Fruit fly (Drosophila melanogaster): ENCODE data around the gene Pdk1.

Pdk1 gene

dm6 chr3L:131151-131997 lies 2.1 kb downstream of the Pdk1 start (continued):
- TF ChIP-seq Asciz (GFP tag; optimal IDR thresholded peaks at IDR 0.05), result peak; percentile 13
- peak; percentile 61 for TF ChIP-seq HLHmδ (GFP tag; optimal IDR thresholded peaks at IDR 0.05)
- TF ChIP-seq vnd (GFP tag; IDR thresholded peaks at IDR 0.05; ENCODE audit: partially characterized antibody), result no peak
- TF ChIP-seq Dip3 (GFP tag; optimal IDR thresholded peaks at IDR 0.05), result no peak
- peak; percentile 86 for TF ChIP-seq nom (GFP tag; optimal IDR thresholded peaks at IDR 0.05)
- TF ChIP-seq Pdp1 (GFP tag; optimal IDR thresholded peaks at IDR 0.05), result peak in 1 of 2 experiments; percentile 93
- peak; percentile 28 for TF ChIP-seq Sry-β (GFP tag; optimal IDR thresholded peaks at IDR 0.05)
- TF ChIP-seq CG13424 (tag; optimal IDR thresholded peaks at IDR 0.05), result peak; percentile 31
- no peak for TF ChIP-seq fd96Cb (tag; optimal IDR thresholded peaks at IDR 0.05)
- peak; percentile 90 for TF ChIP-seq kah (GFP tag; optimal IDR thresholded peaks at IDR 0.05)
- peak; percentile 36 for TF ChIP-seq CHES-1-like (GFP tag; optimal IDR thresholded peaks at IDR 0.05)
- TF ChIP-seq CG15514 (GFP tag; optimal IDR thresholded peaks at IDR 0.05), result peak; percentile 46
- peak; percentile 72 for TF ChIP-seq chm (GFP tag; IDR thresholded peaks at IDR 0.05)
- TF ChIP-seq stwl (tag; optimal IDR thresholded peaks at IDR 0.05), result no peak
- no peak for TF ChIP-seq trh (GFP tag; optimal IDR thresholded peaks at IDR 0.05)
- TF ChIP-seq CG13775 (GFP tag; optimal IDR thresholded peaks at IDR 0.05), result no peak
- TF ChIP-seq Xbp1 (GFP tag; optimal IDR thresholded peaks at IDR 0.05), result no peak
- no peak for TF ChIP-seq tup (GFP tag; optimal IDR thresholded peaks at IDR 0.05)
- no peak for TF ChIP-seq CG8290 (GFP tag; optimal IDR thresholded peaks at IDR 0.05)
- peak in 1 of 2 experiments; percentile 73 for TF ChIP-seq CG8290 (tag; optimal IDR thresholded peaks at IDR 0.05)
- TF ChIP-seq gsb-n (tag; optimal IDR thresholded peaks at IDR 0.05), result peak; percentile 17
- TF ChIP-seq CG7372 (GFP tag; IDR thresholded peaks at IDR 0.05), result 0 out of 2 replicates have a peak, but pooled peaks have one; percentile 6
- no peak for TF ChIP-seq Dip2 (GFP tag; IDR thresholded peaks at IDR 0.05)
- TF ChIP-seq Rfx (GFP tag; IDR thresholded peaks at IDR 0.05), result peak; percentile 45; the same call in 1 of the 2 replicates
- TF ChIP-seq CG6689 (GFP tag; IDR thresholded peaks at IDR 0.05), result 0 out of 2 replicates have a peak, but pooled peaks have one; percentile 7
- peak; percentile 3 for TF ChIP-seq CG9876 (GFP tag; optimal IDR thresholded peaks at IDR 0.05)
- TF ChIP-seq salm (tag; optimal IDR thresholded peaks at IDR 0.05), result peak; percentile 23
- TF ChIP-seq CG17328 (GFP tag; IDR thresholded peaks at IDR 0.05), result peak; percentile 10; the same call in 1 of the 2 replicates
- TF ChIP-seq en (GFP tag; optimal IDR thresholded peaks at IDR 0.05), result no peak

- TF ChIP-seq Rfx (GFP tag; IDR thresholded peaks at IDR 0.05) (peak; percentile 7; the same call in 1 of the 2 replicates), CG3163 (GFP tag; optimal IDR thresholded peaks at IDR 0.05) (peak; percentile 32), bsh (GFP tag; optimal IDR thresholded peaks at IDR 0.05) (peak in 1 of 2 experiments; percentile 39), exex (tag; optimal IDR thresholded peaks at IDR 0.05) (peak; percentile 4), CG32767 (GFP tag; IDR thresholded peaks at IDR 0.05) (peak; percentile 16; the same call in 1 of the 2 replicates), CoRest (tag; optimal IDR thresholded peaks at IDR 0.05) (no peak), Opbp (GFP tag; IDR thresholded peaks at IDR 0.05; ENCODE audit: partially characterized antibody) (peak; percentile 46; the same call in 2 of the 3 replicates), CG13775 (GFP tag; optimal IDR thresholded peaks at IDR 0.05) (peak; percentile 6), Hey (tag; optimal IDR thresholded peaks at IDR 0.05) (no peak), CG4617 (GFP tag; optimal IDR thresholded peaks at IDR 0.05; ENCODE audit: borderline replicate concordance) (no peak), Nf-YA (GFP tag; IDR thresholded peaks at IDR 0.05) (no peak), CG7987 (GFP tag; optimal IDR thresholded peaks at IDR 0.05) (peak; percentile 61), Oaz (GFP tag; IDR thresholded peaks at IDR 0.05) (no peak), CG6791 (GFP tag; IDR thresholded peaks at IDR 0.05; ENCODE audit: partially characterized antibody) (no peak; the same call in 2 of the 3 replicates), onecut (GFP tag; IDR thresholded peaks at IDR 0.05) (peak; percentile 22; the same call in 1 of the 2 replicates), CG17912 (GFP tag; optimal IDR thresholded peaks at IDR 0.05) (peak; percentile 46), E2f1 (GFP tag; IDR thresholded peaks at IDR 0.05) (peak; percentile 31; the same call in 1 of the 2 replicates), sens (GFP tag) (peak; percentile 30), H15 (GFP tag; IDR thresholded peaks at IDR 0.05) (no peak), bbx (GFP tag; IDR thresholded peaks at IDR 0.05; ENCODE audit: partially characterized antibody) (peak; percentile 18; the same call in 1 of the 2 replicates)
Measured at dm6 chr3L:131998-132693, 2.9 kb downstream of the Pdk1 start.

Data from whole organism, embryonic.